Worm (Caenorhabditis elegans) whole organism, L4 larva: ENCODE results near the gene twk-2.
A peak's percentile ranks its signal among the peaks of the same experiment; 100 is the strongest.

ENCODE experiments used
- D1046.2 ChIP-seq: fragments of 200-800 bp; sonication (Bioruptor generic); IDR thresholded peaks from 2 replicates; pipeline ENCODE4 v1.3.6; 2022; ENCODE audit warnings: missing genetic modification characterization, missing compliant biosample characterization
- R02D3.7 ChIP-seq: fragments of 150-350 bp; sonication (generic microtip); optimal IDR thresholded peaks from 3 replicates; lab custom pipeline; 2014; ENCODE audit warnings: missing biosample characterization, missing genetic modification characterization
- T20F7.1 ChIP-seq: fragments of 200-800 bp; sonication (Bioruptor generic); optimal IDR thresholded peaks from 2 replicates; lab custom pipeline; 2018; ENCODE audit warnings: mild to moderate bottlenecking, missing genetic modification characterization, missing compliant biosample characterization
- T26A8.4 ChIP-seq: fragments of 200-800 bp; sonication (Bioruptor generic); IDR thresholded peaks from 2 replicates; pipeline ENCODE4 v1.3.6; 2022; ENCODE audit warnings: missing genetic modification characterization, missing compliant biosample characterization
- aha-1 ChIP-seq: fragments of 150-350 bp; peaks from one replicate; lab custom pipeline; 2014; ENCODE audit warnings: missing biosample characterization, missing genetic modification characterization
- daf-16 ChIP-seq, 3 experiments: sonication (generic microtip); optimal IDR thresholded peaks; 2 replicates each; lab custom pipeline; 2016 to 2017; ENCODE audit warnings: missing genetic modification characterization in 3 of 3, missing genetic modification reagents in 3 of 3, mild to moderate bottlenecking in 2 of 3, missing compliant biosample characterization in 2 of 3, missing biosample characterization in 1 of 3, moderate library complexity in 1 of 3
- daf-8 ChIP-seq: fragments of 200-800 bp; sonication (Bioruptor generic); IDR thresholded peaks from 2 replicates; pipeline ENCODE4 v1.3.6; 2022; ENCODE audit warnings: missing genetic modification characterization, missing compliant biosample characterization
- dmd-6 ChIP-seq: fragments of 200-800 bp; sonication (Bioruptor generic); IDR thresholded peaks from 2 replicates; pipeline ENCODE4 v1.3.6; 2022; ENCODE audit warnings: missing genetic modification reagents, missing genetic modification characterization, missing compliant biosample characterization
- dmd-9 ChIP-seq: fragments of 200-800 bp; sonication (Bioruptor generic); IDR thresholded peaks from 2 replicates; pipeline ENCODE4 v1.3.6; 2022; ENCODE audit warnings: missing genetic modification reagents, missing genetic modification characterization, missing compliant biosample characterization
- dpl-1 ChIP-seq: fragments of 150-350 bp; optimal IDR thresholded peaks from 2 replicates; lab custom pipeline; 2014; ENCODE audit warnings: missing biosample characterization, missing genetic modification reagents, missing genetic modification characterization
- egl-43 ChIP-seq: fragments of 200-800 bp; sonication (Bioruptor generic); IDR thresholded peaks from 2 replicates; pipeline ENCODE4 v1.3.6; 2022; ENCODE audit warnings: missing genetic modification reagents, missing genetic modification characterization, missing compliant biosample characterization
- gei-8 ChIP-seq: fragments of 200-800 bp; sonication (Bioruptor generic); optimal IDR thresholded peaks from 2 replicates; lab custom pipeline; 2018; ENCODE audit warnings: mild to moderate bottlenecking, missing genetic modification characterization, missing compliant biosample characterization
- hmg-1.1 ChIP-seq: fragments of 200-800 bp; sonication (Bioruptor generic); IDR thresholded peaks from 2 replicates; pipeline ENCODE4 v1.3.6; 2022; ENCODE audit warnings: missing genetic modification reagents, missing genetic modification characterization, missing compliant biosample characterization
- lin-1 ChIP-seq: fragments of 200-800 bp; sonication (Bioruptor generic); IDR thresholded peaks from 2 replicates; pipeline ENCODE4 v1.3.6; 2022; ENCODE audit warnings: missing genetic modification reagents, missing genetic modification characterization, missing compliant biosample characterization
- lin-13 ChIP-seq: fragments of 150-350 bp; optimal IDR thresholded peaks from 2 replicates; lab custom pipeline; 2014; ENCODE audit warnings: missing biosample characterization, missing genetic modification reagents, missing genetic modification characterization
- lin-15B ChIP-seq: fragments of 150-350 bp; sonication (generic microtip); optimal IDR thresholded peaks from 3 replicates; lab custom pipeline; 2014; ENCODE audit warnings: missing biosample characterization, missing genetic modification characterization
- lin-29 ChIP-seq: fragments of 200-800 bp; sonication (Bioruptor generic); IDR thresholded peaks from 2 replicates; pipeline ENCODE4 v1.3.6; 2022; ENCODE audit warnings: missing genetic modification reagents, missing genetic modification characterization, missing compliant biosample characterization
- lir-3 ChIP-seq: sonication (generic microtip); optimal IDR thresholded peaks from 2 replicates; lab custom pipeline; 2016; ENCODE audit warnings: mild to moderate bottlenecking, missing genetic modification characterization, missing compliant biosample characterization
- mdt-29 ChIP-seq: fragments of 200-800 bp; sonication (Bioruptor generic); IDR thresholded peaks from 2 replicates; pipeline ENCODE4 v1.3.6; 2022; ENCODE audit warnings: missing genetic modification reagents, missing genetic modification characterization, missing compliant biosample characterization
- mxl-2 ChIP-seq: fragments of 200-800 bp; sonication (Bioruptor generic); conservative IDR thresholded peaks from 2 replicates; pipeline ENCODE4 v1.3.6; 2022; ENCODE audit warnings: missing genetic modification reagents, missing genetic modification characterization, missing compliant biosample characterization
- nhr-102 ChIP-seq: sonication (generic microtip); optimal IDR thresholded peaks from 2 replicates; lab custom pipeline; 2016; ENCODE audit warnings: mild to moderate bottlenecking, missing genetic modification characterization, moderate library complexity, missing compliant biosample characterization
- nhr-11 ChIP-seq: fragments of 150-350 bp; optimal IDR thresholded peaks from 2 replicates; lab custom pipeline; 2014; ENCODE audit warnings: missing biosample characterization, missing genetic modification characterization
- nhr-25 ChIP-seq: sonication (generic microtip); optimal IDR thresholded peaks from 2 replicates; lab custom pipeline; 2017; ENCODE audit warnings: missing genetic modification characterization, mild to moderate bottlenecking, missing compliant biosample characterization, antibody characterized with exemption, moderate library complexity, borderline replicate concordance; ENCODE audit not compliant: insufficient read depth
- nhr-41 ChIP-seq: fragments of 200-800 bp; sonication (Bioruptor generic); IDR thresholded peaks from 2 replicates; pipeline ENCODE4 v1.3.6; 2022; ENCODE audit warnings: missing genetic modification reagents, missing genetic modification characterization, missing compliant biosample characterization
- nhr-42 ChIP-seq: fragments of 200-800 bp; sonication (Bioruptor generic); IDR thresholded peaks from 2 replicates; pipeline ENCODE4 v1.3.6; 2022; ENCODE audit warnings: missing genetic modification characterization, missing compliant biosample characterization
- nhr-77 ChIP-seq: fragments of 150-350 bp; optimal IDR thresholded peaks from 2 replicates; lab custom pipeline; 2014; ENCODE audit warnings: missing biosample characterization, missing genetic modification characterization
- set-16 ChIP-seq: fragments of 200-800 bp; sonication (Bioruptor generic); IDR thresholded peaks from 2 replicates; pipeline ENCODE4 v1.3.6; 2022; ENCODE audit warnings: missing genetic modification reagents, missing genetic modification characterization, missing compliant biosample characterization
- tag-97 ChIP-seq: fragments of 200-800 bp; sonication (Bioruptor generic); IDR thresholded peaks from 2 replicates; pipeline ENCODE4 v1.3.6; 2022; ENCODE audit warnings: missing genetic modification characterization, missing compliant biosample characterization
- unc-39 ChIP-seq: sonication (generic microtip); optimal IDR thresholded peaks from 2 replicates; lab custom pipeline; 2017; ENCODE audit warnings: missing biosample characterization, missing genetic modification characterization
- unc-62 ChIP-seq, 3 experiments: fragments of 150-350 bp in 1 of 3; sonication (generic microtip); optimal IDR thresholded peaks in 2 of 3; peaks in 1 of 3; 1 replicate in 1 of 3; 2 replicates in 2 of 3; lab custom pipeline; 2014 to 2017; ENCODE audit warnings: missing biosample characterization in 3 of 3, missing genetic modification characterization in 3 of 3, missing genetic modification reagents in 3 of 3, missing genotype in 1 of 3
- zfp-2 ChIP-seq: sonication (generic microtip); optimal IDR thresholded peaks from 2 replicates; lab custom pipeline; 2016; ENCODE audit warnings: mild to moderate bottlenecking, missing genetic modification characterization, missing compliant biosample characterization
- zfp-3 ChIP-seq: fragments of 200-800 bp; sonication (Bioruptor generic); conservative IDR thresholded peaks from 2 replicates; pipeline ENCODE4 v1.3.6; 2022; ENCODE audit warnings: missing genetic modification reagents, missing genetic modification characterization, missing compliant biosample characterization
- zip-11 ChIP-seq: fragments of 200-800 bp; sonication (Bioruptor generic); IDR thresholded peaks from 2 replicates; pipeline ENCODE4 v1.3.6; 2022; ENCODE audit warnings: missing genetic modification characterization, missing compliant biosample characterization
- zip-2 ChIP-seq: fragments of 150-350 bp; optimal IDR thresholded peaks from 2 replicates; lab custom pipeline; 2014; ENCODE audit warnings: missing biosample characterization, missing genetic modification characterization

The twk-2 gene

ce11 chrII:4456024-4456423 lies 3.1 kb upstream of the twk-2 start (continued):
- TF ChIP-seq aha-1, result peak; percentile 84
- TF ChIP-seq, all 104 proteins: peak for 13

ce11 chrII:4454823-4455222 lies 1.9 kb upstream of the twk-2 start:
- TF ChIP-seq dmd-9 (GFP tag; lab: Robert Waterston, UW) (no peak), nhr-25 (no peak), lin-15B (tag; lab: Kevin White, UChicago) (no peak), nhr-77 (tag; lab: Kevin White, UChicago) (no peak), nhr-102 (tag; lab: Kevin White, UChicago) (no peak), T20F7.1 (GFP tag; lab: Kevin White, UChicago) (no peak), zfp-2 (no peak)

- TF ChIP-seq nhr-102 (tag; lab: Kevin White, UChicago) (no peak), daf-16 (GFP tag; optimal IDR thresholded peaks at IDR 0.05; lab: Kevin White, UChicago) (no peak), daf-16 (tag; optimal IDR thresholded peaks at IDR 0.05; lab: Kevin White, UChicago) (no peak), dmd-6 (GFP tag; lab: Robert Waterston, UW) (no peak), lir-3 (no peak), egl-43 (GFP tag; lab: Robert Waterston, UW) (no peak), nhr-41 (GFP tag; lab: Robert Waterston, UW) (no peak), dpl-1 (peak; percentile 16), mdt-29 (GFP tag; lab: Robert Waterston, UW) (no peak), zip-11 (GFP tag; lab: Robert Waterston, UW) (no peak), lin-13 (GFP tag; lab: Kevin White, UChicago) (no peak), T20F7.1 (GFP tag; lab: Kevin White, UChicago) (no peak), daf-8 (GFP tag; lab: Robert Waterston, UW) (no peak), zip-2 (tag; lab: Kevin White, UChicago) (no peak), mxl-2 (GFP tag; lab: Robert Waterston, UW) (no peak), unc-39 (tag; lab: Kevin White, UChicago) (no peak), set-16 (GFP tag; lab: Robert Waterston, UW) (0 out of 2 replicates have a peak, but pooled peaks have one; percentile 20), D1046.2 (GFP tag; lab: Robert Waterston, UW) (no peak)
Measured at ce11 chrII:4453453-4453852, 502 bp upstream of the twk-2 start.

- TF ChIP-seq unc-39 (tag; lab: Kevin White, UChicago) (no peak), aha-1 (peak; percentile 93), unc-62 (GFP tag; optimal IDR thresholded peaks at IDR 0.05 in 1 of 2; lab: Kevin White, UChicago) (peak in 1 of 2 experiments; percentile 74), unc-62 (tag; optimal IDR thresholded peaks at IDR 0.05; lab: Kevin White, UChicago) (no peak)
Measured at ce11 chrII:4444811-4445210, 8.1 kb downstream of the twk-2 start.

ce11 chrII:4441278-4441677 lies 11.7 kb downstream of the twk-2 start:
- TF ChIP-seq tag-97 (no peak), hmg-1.1 (no peak), T20F7.1 (GFP tag; lab: Kevin White, UChicago) (no peak), lin-1 (no peak), lin-29 (GFP tag; lab: Robert Waterston, UW) (no peak), nhr-25 (no peak), nhr-42 (no peak), nhr-11 (tag; lab: Kevin White, UChicago) (no peak), zfp-3 (no peak), T26A8.4 (GFP tag; lab: Robert Waterston, UW) (no peak), R02D3.7 (tag; lab: Kevin White, UChicago) (no peak), gei-8 (no peak), dpl-1 (no peak)
- TF ChIP-seq, all 104 proteins: peak for 0
